Fruit fly (Drosophila melanogaster) whole organism, embryonic: ENCODE data around the gene Ser.

ENCODE experiments used
- Bdp1 ChIP-seq: fragments of 200-800 bp; sonication (Bioruptor generic); optimal IDR thresholded peaks from 3 replicates; lab custom pipeline; 2016; ENCODE audit warnings: missing biosample characterization, missing genetic modification characterization
- CG11093 ChIP-seq: fragments of 200-800 bp; sonication (Bioruptor generic); IDR thresholded peaks from 3 replicates; pipeline ENCODE4 v1.3.6; 2022; ENCODE audit warnings: missing biosample characterization, missing genetic modification characterization
- CG2116 ChIP-seq: fragments of 200-800 bp; sonication (Bioruptor generic); optimal IDR thresholded peaks from 3 replicates; lab custom pipeline; 2018; ENCODE audit warnings: missing biosample characterization, mild to moderate bottlenecking, missing genetic modification characterization
- CG31365 ChIP-seq: fragments of 200-800 bp; sonication (Bioruptor generic); optimal IDR thresholded peaks from 2 replicates; lab custom pipeline; 2018; ENCODE audit warnings: missing biosample characterization, mild to moderate bottlenecking, missing genetic modification characterization
- CG32532 ChIP-seq: fragments of 200-800 bp; sonication (Bioruptor generic); IDR thresholded peaks from 2 replicates; pipeline ENCODE4 v1.3.6; 2022; ENCODE audit warnings: missing biosample characterization, missing genetic modification characterization
- CG33213 ChIP-seq: fragments of 200-800 bp; sonication (Bioruptor generic); optimal IDR thresholded peaks from 3 replicates; lab custom pipeline; 2016; ENCODE audit warnings: missing biosample characterization, missing genetic modification characterization
- CG8924 ChIP-seq: fragments of 200-800 bp; optimal IDR thresholded peaks from 3 replicates; lab custom pipeline; 2019; ENCODE audit warnings: missing biosample characterization, mild to moderate bottlenecking, missing genetic modification characterization, moderate library complexity
- al ChIP-seq: fragments of 200-800 bp; sonication (Bioruptor generic); IDR thresholded peaks from 2 replicates; pipeline ENCODE4 v1.3.6; 2022; ENCODE audit warnings: missing biosample characterization, missing genetic modification characterization
- hkb ChIP-seq, 2 experiments: fragments of 200-800 bp in 1 of 2; fragments of >200 bp in 1 of 2; sonication (Bioruptor generic) in 1 of 2; IDR thresholded peaks in 1 of 2; optimal IDR thresholded peaks in 1 of 2; 2 replicates each; pipeline versions ENCODE4 v1.3.6 to Lab custom; 2017 to 2022; ENCODE audit warnings: missing biosample characterization in 1 of 2, missing genetic modification characterization in 1 of 2
- insv ChIP-seq, 2 experiments: fragments of 200-800 bp; sonication (Bioruptor generic); optimal IDR thresholded peaks; 3 replicates each; lab custom pipeline; 2016 to 2018; ENCODE audit warnings: missing biosample characterization in 2 of 2, missing genetic modification characterization in 2 of 2
- seq ChIP-seq: fragments of 200-800 bp; sonication (Bioruptor generic); IDR thresholded peaks from 2 replicates; pipeline ENCODE4 v1.3.6; 2022; ENCODE audit warnings: missing biosample characterization, missing genetic modification characterization
- sqz ChIP-seq: fragments of 200-800 bp; sonication (Bioruptor generic); optimal IDR thresholded peaks from 3 replicates; lab custom pipeline; 2018; ENCODE audit warnings: missing biosample characterization, mild to moderate bottlenecking, missing genetic modification characterization
- tna ChIP-seq: fragments of 200-800 bp; sonication (Bioruptor generic); IDR thresholded peaks from 2 replicates; pipeline ENCODE4 v1.3.6; 2022; ENCODE audit warnings: missing biosample characterization, missing genetic modification characterization; ENCODE audit not compliant: partially characterized antibody
- zfh2 ChIP-seq: fragments of 200-800 bp; sonication (Bioruptor generic); optimal IDR thresholded peaks from 2 replicates; lab custom pipeline; 2016; ENCODE audit warnings: missing biosample characterization, missing genetic modification characterization

DNA sequence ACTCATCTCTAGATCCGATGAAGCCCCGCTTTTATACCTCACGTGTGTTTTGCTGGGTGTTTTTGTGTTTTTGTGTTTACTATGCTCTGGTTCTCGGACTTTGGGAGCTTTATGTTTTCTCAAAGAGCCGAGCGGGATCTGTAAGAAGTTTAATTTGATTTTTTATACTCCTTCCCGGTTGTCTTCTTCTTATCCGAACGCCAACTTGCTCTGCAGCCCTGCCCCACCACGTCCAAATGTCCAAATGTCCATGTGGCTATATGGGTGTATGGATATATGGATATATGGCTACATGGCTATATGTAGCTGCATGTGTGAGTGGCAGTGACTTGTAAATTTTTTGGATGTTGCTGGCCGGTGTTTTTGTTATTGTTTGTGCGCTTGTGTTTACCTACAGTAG, 24.7 kb upstream of the Ser start:
- TF ChIP-seq CG32532 (no peak), al (no peak), seq (GFP tag; lab: Robert Waterston, UW) (no peak), hkb (optimal IDR thresholded peaks at IDR 0.05; lab: Kevin White, UChicago) (no peak), hkb (GFP tag; IDR thresholded peaks at IDR 0.05; lab: Robert Waterston, UW) (no peak), CG8924 (tag; lab: Kevin White, UChicago) (no peak), CG11093 (GFP tag; lab: Robert Waterston, UW) (no peak), CG31365 (tag; lab: Kevin White, UChicago) (no peak), CG2116 (no peak), Bdp1 (GFP tag; lab: Kevin White, UChicago) (no peak), sqz (GFP tag; lab: Kevin White, UChicago) (no peak), zfh2 (GFP tag; lab: Kevin White, UChicago) (no peak), tna (GFP tag; lab: Robert Waterston, UW) (no peak), CG33213 (no peak), insv (GFP tag; optimal IDR thresholded peaks at IDR 0.05; lab: Kevin White, UChicago) (no peak)
